Worm (Caenorhabditis elegans): ENCODE results near the gene rif-1.1.

ce11 chrIV:17413343-17413742 lies 47.7 kb downstream of the rif-1.1 start:
- TF ChIP-seq klf-2 (GFP tag; conservative IDR thresholded peaks at IDR 0.05) (no peak), tab-1 (GFP tag; IDR thresholded peaks at IDR 0.05) (no peak), ref-1 (GFP tag; conservative IDR thresholded peaks at IDR 0.05) (no peak), flt-1 (GFP tag; IDR thresholded peaks at IDR 0.05) (no peak), T22C8.4 (GFP tag; IDR thresholded peaks at IDR 0.05) (no peak)

All from whole organism, midembryonic.